Fruit fly (Drosophila melanogaster) whole organism, pupa: Measurements from ENCODE around the gene fok.
A peak's percentile ranks its signal among the peaks of the same experiment; 100 is the strongest.

Experiments
- CG9948 ChIP-seq: fragments of 200-800 bp; sonication (Bioruptor generic); optimal IDR thresholded peaks from 2 replicates; lab custom pipeline; 2018; ENCODE audit warnings: missing biosample characterization, mild to moderate bottlenecking, missing genetic modification characterization, moderate library complexity
- Ets98B ChIP-seq: fragments of 200-800 bp; sonication (Bioruptor generic); IDR thresholded peaks from 2 replicates; pipeline ENCODE4 v1.3.6; 2022; ENCODE audit warnings: missing biosample characterization, missing genetic modification characterization
- rn ChIP-seq: fragments of 200-800 bp; sonication (Bioruptor generic); IDR thresholded peaks from 2 replicates; pipeline ENCODE4 v1.3.6; 2022; ENCODE audit warnings: missing biosample characterization, missing genetic modification characterization

- peak; percentile 17 for TF ChIP-seq CG9948 (tag; lab: Kevin White, UChicago)
- TF ChIP-seq Ets98B = no peak
- TF ChIP-seq rn (GFP tag; lab: Robert Waterston, UW) = no peak
Measured at dm6 chr2L:20061018-20061657, 23.7 kb downstream of the fok start, which contains the start of the genes barr and lok.
